Fruit fly (Drosophila melanogaster): Measurements from ENCODE around the gene Baldspot.

- TF ChIP-seq usp (GFP tag; optimal IDR thresholded peaks at IDR 0.05), result no peak
- TF ChIP-seq pan (optimal IDR thresholded peaks at IDR 0.05), result no peak
- no peak for TF ChIP-seq psq (optimal IDR thresholded peaks at IDR 0.05)
Measured at dm6 chr3L:16667663-16668465, 6.4 kb upstream of the Baldspot start, which contains the start of gene Galphaf.
